Worm (Caenorhabditis elegans) whole organism, L4/young adult: ENCODE data around the gene sto-2.

Source experiments
- W03F9.2 ChIP-seq: fragments of 150-350 bp; optimal IDR thresholded peaks from 2 replicates; lab custom pipeline; 2014; ENCODE audit warnings: missing biosample characterization, missing genetic modification characterization
- dao-5 ChIP-seq: sonication (generic microtip); optimal IDR thresholded peaks from 2 replicates; lab custom pipeline; 2016; ENCODE audit warnings: missing genotype, missing genetic modification characterization, moderate library complexity, missing compliant biosample characterization
- him-1 ChIP-seq: sonication (generic microtip); optimal IDR thresholded peaks from 2 replicates; lab custom pipeline; 2016; ENCODE audit warnings: missing genotype, missing genetic modification reagents, missing genetic modification characterization, missing compliant biosample characterization

DNA sequence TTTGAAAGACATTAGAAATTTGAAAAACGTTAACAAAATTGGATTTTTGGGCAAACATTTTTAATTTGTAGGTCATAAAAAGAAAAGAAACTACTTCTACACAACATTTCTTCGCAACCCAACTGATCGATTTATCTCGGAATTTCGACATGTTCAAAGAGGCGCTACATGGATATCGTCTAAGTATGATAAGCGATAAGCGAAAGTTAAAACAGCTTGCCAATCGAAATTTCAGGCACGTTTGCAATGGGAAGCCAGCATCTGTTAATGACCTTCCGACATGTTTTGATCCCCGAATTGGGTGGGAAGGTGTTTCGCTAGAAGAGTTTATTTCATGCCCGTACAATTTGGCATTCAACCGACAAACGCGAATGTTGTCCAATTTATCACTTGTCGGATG, 46.4 kb downstream of the sto-2 start:
- TF ChIP-seq him-1 (tag; lab: Kevin White, UChicago) = no peak
- no peak for TF ChIP-seq dao-5 (tag; lab: Kevin White, UChicago)
- no peak for TF ChIP-seq W03F9.2 (tag; lab: Kevin White, UChicago)
